Worm (Caenorhabditis elegans) whole organism, young adult: ENCODE results near the gene C01G10.18.

Experiments used
- F55B11.4 ChIP-seq: sonication (generic microtip); optimal IDR thresholded peaks from 2 replicates; lab custom pipeline; 2016; ENCODE audit warnings: missing compliant biosample characterization, missing genetic modification characterization, borderline replicate concordance; ENCODE audit not compliant: insufficient read depth
- Y95B8A.8 ChIP-seq: fragments of 200-800 bp; sonication (Bioruptor generic); IDR thresholded peaks from 2 replicates; pipeline ENCODE4 v1.3.6; 2022; ENCODE audit warnings: missing genetic modification reagents, missing genetic modification characterization, missing compliant biosample characterization
- dpl-1 ChIP-seq: fragments of 150-350 bp; optimal IDR thresholded peaks from 2 replicates; lab custom pipeline; 2014; ENCODE audit warnings: missing biosample characterization, missing genetic modification reagents, missing genetic modification characterization
- egl-44 ChIP-seq: fragments of 200-800 bp; sonication (Bioruptor generic); IDR thresholded peaks from 2 replicates; pipeline ENCODE4 v1.3.6; 2022; ENCODE audit warnings: missing genetic modification reagents, missing genetic modification characterization, missing compliant biosample characterization
- lin-35 ChIP-seq, 3 experiments: fragments of 150-350 bp in 2 of 3; sonication (generic microtip) in 1 of 3; optimal IDR thresholded peaks; 2 replicates each; lab custom pipeline; 2014 to 2018; ENCODE audit warnings: missing biosample characterization in 3 of 3, missing genetic modification characterization in 3 of 3, missing genetic modification reagents in 3 of 3
- madf-3 ChIP-seq: fragments of 200-800 bp; sonication (Bioruptor generic); IDR thresholded peaks from 2 replicates; pipeline ENCODE4 v1.3.6; 2022; ENCODE audit warnings: missing genetic modification reagents, missing genetic modification characterization, missing compliant biosample characterization
- mes-4 ChIP-seq: sonication (generic microtip); optimal IDR thresholded peaks from 2 replicates; lab custom pipeline; 2016; ENCODE audit warnings: missing genotype, missing genetic modification characterization, missing compliant biosample characterization
- nfya-1 ChIP-seq: sonication (generic microtip); optimal IDR thresholded peaks from 2 replicates; lab custom pipeline; 2017; ENCODE audit warnings: antibody characterized with exemption, missing compliant biosample characterization, missing genetic modification characterization, borderline replicate concordance; ENCODE audit not compliant: insufficient read depth
- pha-4 ChIP-seq: fragments of 150-350 bp; sonication (generic microtip); optimal IDR thresholded peaks from 2 replicates; lab custom pipeline; 2014; ENCODE audit warnings: missing biosample characterization, missing genetic modification reagents, missing genetic modification characterization
- tbx-9 ChIP-seq: sonication (generic microtip); optimal IDR thresholded peaks from 2 replicates; lab custom pipeline; 2016; ENCODE audit warnings: borderline replicate concordance, missing genetic modification characterization, inconsistent platforms, missing compliant biosample characterization
- ztf-26 ChIP-seq: sonication (generic microtip); optimal IDR thresholded peaks from 2 replicates; lab custom pipeline; 2017; ENCODE audit warnings: missing genetic modification characterization, missing compliant biosample characterization
- ztf-28 ChIP-seq: fragments of 200-800 bp; sonication (Bioruptor generic); IDR thresholded peaks from 2 replicates; pipeline ENCODE4 v1.3.6; 2022; ENCODE audit warnings: missing genetic modification reagents, missing genetic modification characterization, missing compliant biosample characterization

DNA sequence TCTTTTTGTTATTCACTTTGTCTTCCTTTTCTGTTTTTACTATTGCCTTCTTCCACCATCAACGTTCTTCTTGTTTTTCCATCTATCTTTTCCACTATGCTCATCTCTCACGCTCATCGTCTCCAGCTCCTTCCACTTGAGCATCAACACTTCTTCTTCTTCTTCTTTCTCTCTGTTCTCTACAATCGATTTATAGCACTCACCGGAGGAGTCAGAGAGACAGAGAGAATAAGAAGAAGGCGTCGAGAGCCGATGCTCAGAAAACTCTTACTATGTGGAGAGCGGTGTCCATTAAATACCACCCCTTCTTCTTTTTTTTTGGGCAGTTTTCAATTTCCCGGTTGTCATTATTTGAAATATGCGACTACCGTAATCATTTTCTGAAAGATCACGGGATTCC, 13.6 kb downstream of the C01G10.18 start:
- TF ChIP-seq ztf-26 (tag; lab: Kevin White, UChicago) (no peak), egl-44 (GFP tag; lab: Robert Waterston, UW) (no peak), lin-35 (GFP tag; optimal IDR thresholded peaks at IDR 0.05; lab: Kevin White, UChicago) (no peak), mes-4 (no peak), nfya-1 (tag; lab: Kevin White, UChicago) (no peak), tbx-9 (no peak), dpl-1 (GFP tag; lab: Kevin White, UChicago) (no peak), madf-3 (GFP tag; lab: Robert Waterston, UW) (no peak), ztf-28 (GFP tag; lab: Robert Waterston, UW) (no peak), Y95B8A.8 (GFP tag; lab: Robert Waterston, UW) (no peak), pha-4 (tag; lab: Kevin White, UChicago) (no peak), F55B11.4 (tag; lab: Kevin White, UChicago) (no peak)
